Worm (Caenorhabditis elegans) whole organism, L1 larva: ENCODE data around the gene npp-5.

Experiments used
- C16A3.4 ChIP-seq: fragments of 150-350 bp; optimal IDR thresholded peaks from 2 replicates; lab custom pipeline; 2014; ENCODE audit warnings: missing biosample characterization, missing genetic modification characterization
- C34B4.2 ChIP-seq: sonication (generic microtip); optimal IDR thresholded peaks from 2 replicates; lab custom pipeline; 2017; ENCODE audit warnings: mild to moderate bottlenecking, missing genetic modification characterization, missing compliant biosample characterization
- Y116A8C.19 ChIP-seq: sonication (generic microtip); optimal IDR thresholded peaks from 2 replicates; lab custom pipeline; 2016; ENCODE audit warnings: missing compliant biosample characterization, missing genetic modification characterization, borderline replicate concordance
- aha-1 ChIP-seq: fragments of 150-350 bp; optimal IDR thresholded peaks from 2 replicates; lab custom pipeline; 2014; ENCODE audit warnings: missing biosample characterization, missing genetic modification characterization
- aly-2 ChIP-seq: fragments of 150-350 bp; optimal IDR thresholded peaks from 2 replicates; lab custom pipeline; 2014; ENCODE audit warnings: missing biosample characterization, missing genetic modification characterization
- ceh-8 ChIP-seq: fragments of 200-800 bp; sonication (Bioruptor generic); optimal IDR thresholded peaks from 2 replicates; lab custom pipeline; 2018; ENCODE audit warnings: mild to moderate bottlenecking, missing genetic modification characterization, moderate library complexity, missing compliant biosample characterization
- ceh-82 ChIP-seq, 3 experiments: fragments of 150-350 bp in 1 of 3; sonication (generic microtip) in 2 of 3; optimal IDR thresholded peaks; 2 replicates each; lab custom pipeline; 2014 to 2017; ENCODE audit warnings: missing biosample characterization in 3 of 3, missing genetic modification characterization in 3 of 3
- ceh-88 ChIP-seq: fragments of 200-800 bp; sonication (Bioruptor generic); IDR thresholded peaks from 2 replicates; pipeline ENCODE4 v1.3.6; 2022; ENCODE audit warnings: missing genetic modification characterization, missing compliant biosample characterization
- ceh-90 ChIP-seq: sonication (generic microtip); optimal IDR thresholded peaks from 2 replicates; lab custom pipeline; 2016; ENCODE audit warnings: missing genetic modification characterization, missing compliant biosample characterization
- ces-1 ChIP-seq: fragments of 150-350 bp; optimal IDR thresholded peaks from 2 replicates; lab custom pipeline; 2014; ENCODE audit warnings: missing biosample characterization, missing genetic modification reagents, missing genetic modification characterization
- dpl-1 ChIP-seq, 3 experiments: fragments of 150-350 bp in 2 of 3; sonication (generic microtip) in 1 of 3; optimal IDR thresholded peaks; 2 replicates each; lab custom pipeline; 2014 to 2017; ENCODE audit warnings: missing biosample characterization in 3 of 3, missing genetic modification characterization in 3 of 3, missing genetic modification reagents in 3 of 3
- dsc-1 ChIP-seq: sonication (generic microtip); optimal IDR thresholded peaks from 2 replicates; lab custom pipeline; 2016; ENCODE audit warnings: mild to moderate bottlenecking, missing genetic modification characterization, missing compliant biosample characterization
- efl-1 ChIP-seq, 4 experiments: fragments of 150-350 bp; optimal IDR thresholded peaks in 3 of 4; peaks in 1 of 4; 1 replicate in 1 of 4; 2 replicates in 3 of 4; lab custom pipeline; 2014; ENCODE audit warnings: missing biosample characterization in 2 of 4, missing genetic modification characterization in 2 of 4, missing genetic modification reagents in 2 of 4
- efl-3 ChIP-seq: fragments of 200-800 bp; sonication (Bioruptor generic); optimal IDR thresholded peaks from 2 replicates; lab custom pipeline; 2018; ENCODE audit warnings: mild to moderate bottlenecking, missing genetic modification characterization, missing compliant biosample characterization
- egl-13 ChIP-seq: sonication (generic microtip); optimal IDR thresholded peaks from 2 replicates; lab custom pipeline; 2016; ENCODE audit warnings: missing genotype, missing genetic modification reagents, missing genetic modification characterization, missing compliant biosample characterization
- egl-27 ChIP-seq, 2 experiments: fragments of 150-350 bp in 1 of 2; sonication (generic microtip); optimal IDR thresholded peaks; 3 replicates each; lab custom pipeline; 2017 to 2018; ENCODE audit warnings: missing biosample characterization in 2 of 2, missing genetic modification characterization in 2 of 2, missing genetic modification reagents in 2 of 2
- elt-2 ChIP-seq: sonication (generic microtip); optimal IDR thresholded peaks from 2 replicates; lab custom pipeline; 2016; ENCODE audit warnings: missing genetic modification characterization, mild to moderate bottlenecking, inconsistent platforms, missing compliant biosample characterization, missing genetic modification reagents
- ets-5 ChIP-seq: fragments of 200-800 bp; sonication (Bioruptor generic); IDR thresholded peaks from 2 replicates; pipeline ENCODE4 v1.3.6; 2022; ENCODE audit warnings: missing genetic modification characterization, missing compliant biosample characterization
- fos-1 ChIP-seq: fragments of 150-350 bp; optimal IDR thresholded peaks from 2 replicates; lab custom pipeline; 2014; ENCODE audit warnings: missing biosample characterization, missing genetic modification characterization
- hlh-17 ChIP-seq: fragments of 200-800 bp; sonication (Bioruptor generic); optimal IDR thresholded peaks from 2 replicates; lab custom pipeline; 2018; ENCODE audit warnings: missing genetic modification characterization, mild to moderate bottlenecking, missing compliant biosample characterization, moderate library complexity, borderline replicate concordance
- irx-1 ChIP-seq: sonication (generic microtip); optimal IDR thresholded peaks from 2 replicates; lab custom pipeline; 2016; ENCODE audit warnings: missing genetic modification characterization, missing compliant biosample characterization
- jun-1 ChIP-seq: fragments of 150-350 bp; optimal IDR thresholded peaks from 2 replicates; lab custom pipeline; 2014; ENCODE audit warnings: missing biosample characterization, missing genetic modification reagents, missing genetic modification characterization
- lin-13 ChIP-seq: fragments of 150-350 bp; optimal IDR thresholded peaks from 2 replicates; lab custom pipeline; 2014; ENCODE audit warnings: missing biosample characterization, missing genetic modification reagents, missing genetic modification characterization
- lin-14 ChIP-seq: fragments of 200-800 bp; sonication (Bioruptor generic); optimal IDR thresholded peaks from 2 replicates; lab custom pipeline; 2018; ENCODE audit warnings: mild to moderate bottlenecking, missing genetic modification characterization, moderate library complexity, missing compliant biosample characterization
- lin-15B ChIP-seq: fragments of 150-350 bp; sonication (generic microtip); optimal IDR thresholded peaks from 3 replicates; lab custom pipeline; 2014; ENCODE audit warnings: missing biosample characterization, missing genetic modification characterization
- lin-35 ChIP-seq, 2 experiments: fragments of 150-350 bp; optimal IDR thresholded peaks; 2 replicates each; lab custom pipeline; 2014; ENCODE audit warnings: missing biosample characterization in 2 of 2, missing genetic modification characterization in 2 of 2, missing genetic modification reagents in 2 of 2
- mab-9 ChIP-seq: fragments of 200-800 bp; sonication (Bioruptor generic); IDR thresholded peaks from 2 replicates; pipeline ENCODE4 v1.3.6; 2022; ENCODE audit warnings: missing genetic modification reagents, missing genetic modification characterization, missing compliant biosample characterization
- mdl-1 ChIP-seq, 2 experiments: fragments of 150-350 bp; optimal IDR thresholded peaks; 2 replicates each; lab custom pipeline; 2014 to 2017; ENCODE audit warnings: missing biosample characterization in 2 of 2, missing genetic modification characterization in 2 of 2, inconsistent platforms in 1 of 2
- mef-2 ChIP-seq: fragments of 150-350 bp; optimal IDR thresholded peaks from 2 replicates; lab custom pipeline; 2014; ENCODE audit warnings: missing biosample characterization, missing genetic modification characterization
- mep-1 ChIP-seq: fragments of 150-350 bp; optimal IDR thresholded peaks from 2 replicates; lab custom pipeline; 2014; ENCODE audit warnings: missing biosample characterization, missing genetic modification characterization
- nhr-11 ChIP-seq: fragments of 150-350 bp; optimal IDR thresholded peaks from 2 replicates; lab custom pipeline; 2014; ENCODE audit warnings: missing biosample characterization, missing genetic modification characterization
- nhr-12 ChIP-seq: sonication (generic microtip); optimal IDR thresholded peaks from 2 replicates; lab custom pipeline; 2017; ENCODE audit warnings: missing biosample characterization, missing genetic modification characterization
- nhr-19 ChIP-seq: fragments of 200-800 bp; sonication (Bioruptor generic); conservative IDR thresholded peaks from 2 replicates; pipeline ENCODE4 v1.3.6; 2022; ENCODE audit warnings: missing genetic modification characterization, missing compliant biosample characterization
- nhr-28 ChIP-seq: fragments of 150-350 bp; optimal IDR thresholded peaks from 2 replicates; lab custom pipeline; 2014; ENCODE audit warnings: missing biosample characterization, missing genetic modification characterization
- nhr-47 ChIP-seq: sonication (generic microtip); optimal IDR thresholded peaks from 2 replicates; lab custom pipeline; 2016; ENCODE audit warnings: mild to moderate bottlenecking, missing genetic modification characterization, moderate library complexity, missing compliant biosample characterization
- nhr-71 ChIP-seq: sonication (generic microtip); optimal IDR thresholded peaks from 2 replicates; lab custom pipeline; 2016; ENCODE audit warnings: mild to moderate bottlenecking, missing genetic modification characterization, moderate library complexity, missing compliant biosample characterization
- nhr-76 ChIP-seq: sonication (generic microtip); optimal IDR thresholded peaks from 2 replicates; lab custom pipeline; 2017; ENCODE audit warnings: missing biosample characterization, missing genetic modification characterization
- nhr-85 ChIP-seq: sonication (generic microtip); peaks from one replicate; lab custom pipeline; 2016; ENCODE audit warnings: missing genetic modification characterization, inconsistent platforms, missing compliant biosample characterization
- nhr-90 ChIP-seq: sonication (generic microtip); optimal IDR thresholded peaks from 2 replicates; lab custom pipeline; 2016; ENCODE audit warnings: mild to moderate bottlenecking, missing genetic modification characterization, missing compliant biosample characterization; ENCODE audit not compliant: poor library complexity
- pag-3 ChIP-seq: sonication (generic microtip); optimal IDR thresholded peaks from 2 replicates; lab custom pipeline; 2017; ENCODE audit warnings: missing genetic modification characterization, mild to moderate bottlenecking, missing compliant biosample characterization, antibody characterized with exemption, borderline replicate concordance; ENCODE audit not compliant: insufficient read depth
- pqm-1 ChIP-seq: sonication (generic microtip); optimal IDR thresholded peaks from 3 replicates; lab custom pipeline; 2017; ENCODE audit warnings: missing biosample characterization, missing genetic modification characterization
- rnt-1 ChIP-seq: sonication (generic microtip); optimal IDR thresholded peaks from 2 replicates; lab custom pipeline; 2016; ENCODE audit warnings: mild to moderate bottlenecking, missing genetic modification characterization, moderate library complexity, missing compliant biosample characterization
- skn-1 ChIP-seq: fragments of 150-350 bp; optimal IDR thresholded peaks from 2 replicates; lab custom pipeline; 2014; ENCODE audit warnings: missing biosample characterization, missing genetic modification characterization
- snpc-4 ChIP-seq: fragments of 150-350 bp; optimal IDR thresholded peaks from 2 replicates; lab custom pipeline; 2014; ENCODE audit warnings: missing biosample characterization, missing genetic modification characterization
- snu-23 ChIP-seq: sonication (generic microtip); optimal IDR thresholded peaks from 2 replicates; lab custom pipeline; 2016; ENCODE audit warnings: missing genetic modification characterization, missing compliant biosample characterization
- sox-4 ChIP-seq: sonication (generic microtip); optimal IDR thresholded peaks from 2 replicates; lab custom pipeline; 2016; ENCODE audit warnings: missing genetic modification characterization, missing compliant biosample characterization
- sptf-1 ChIP-seq: fragments of 150-350 bp; optimal IDR thresholded peaks from 2 replicates; lab custom pipeline; 2014; ENCODE audit warnings: missing biosample characterization, missing genetic modification characterization
- sup-37 ChIP-seq: fragments of 200-800 bp; sonication (Bioruptor generic); optimal IDR thresholded peaks from 2 replicates; lab custom pipeline; 2018; ENCODE audit warnings: mild to moderate bottlenecking, missing genetic modification characterization, missing compliant biosample characterization
- swsn-7 ChIP-seq: sonication (generic microtip); optimal IDR thresholded peaks from 2 replicates; lab custom pipeline; 2016; ENCODE audit warnings: missing genetic modification characterization, missing compliant biosample characterization
- tlp-1 ChIP-seq: fragments of 150-350 bp; optimal IDR thresholded peaks from 2 replicates; lab custom pipeline; 2014; ENCODE audit warnings: missing biosample characterization, missing genetic modification characterization
- unc-98 ChIP-seq: fragments of 200-800 bp; sonication (Bioruptor generic); IDR thresholded peaks from 2 replicates; pipeline ENCODE4 v1.3.6; 2022; ENCODE audit warnings: missing genetic modification characterization, missing compliant biosample characterization
- xbp-1 ChIP-seq: sonication (generic microtip); optimal IDR thresholded peaks from 2 replicates; lab custom pipeline; 2016; ENCODE audit warnings: missing genetic modification characterization, missing compliant biosample characterization
- zag-1 ChIP-seq: fragments of 150-350 bp; optimal IDR thresholded peaks from 2 replicates; lab custom pipeline; 2014; ENCODE audit warnings: missing biosample characterization, missing genetic modification characterization

npp-5 gene

ce11 chrII:11547254-11547687, 52.3 kb downstream of the npp-5 start, which contains the start of gene F54D5.7 (continued):
- TF ChIP-seq lin-14, result peak; percentile 61
- TF ChIP-seq skn-1, result peak; percentile 90
- peak; percentile 23 for TF ChIP-seq C16A3.4 (tag; lab: Kevin White, UChicago)
- TF ChIP-seq lin-13 (GFP tag; lab: Kevin White, UChicago), result peak; percentile 22
- TF ChIP-seq snpc-4 (tag; lab: Kevin White, UChicago), result peak; percentile 19
- no peak for TF ChIP-seq ces-1 (GFP tag; lab: Kevin White, UChicago)
- no peak for TF ChIP-seq ceh-88 (GFP tag; lab: Robert Waterston, UW)
- TF ChIP-seq sox-4, result no peak
- peak; percentile 30 for TF ChIP-seq irx-1 (tag; lab: Kevin White, UChicago)
- peak; percentile 89 for TF ChIP-seq aly-2 (tag; lab: Kevin White, UChicago)
- TF ChIP-seq unc-98, result no peak
- TF ChIP-seq C34B4.2 (tag; lab: Kevin White, UChicago), result no peak
- peak in 1 of 2 experiments; percentile 59 for TF ChIP-seq lin-35 (GFP tag; optimal IDR thresholded peaks at IDR 0.05; lab: Kevin White, UChicago)
- no peak for TF ChIP-seq ceh-8 (GFP tag; lab: Kevin White, UChicago)
- TF ChIP-seq xbp-1, result peak; percentile 49
- TF ChIP-seq egl-13 (tag; lab: Kevin White, UChicago), result no peak
- TF ChIP-seq nhr-11 (tag; lab: Kevin White, UChicago), result no peak
- TF ChIP-seq pqm-1 (tag; lab: Kevin White, UChicago), result no peak
- no peak for TF ChIP-seq ceh-82 (tag; optimal IDR thresholded peaks at IDR 0.05; lab: Kevin White, UChicago)
- peak; percentile 67 for TF ChIP-seq swsn-7 (tag; lab: Kevin White, UChicago)
- peak; percentile 52 for TF ChIP-seq elt-2
- TF ChIP-seq mef-2 (tag; lab: Kevin White, UChicago), result no peak
- no peak for TF ChIP-seq efl-3 (GFP tag; lab: Kevin White, UChicago)
- no peak for TF ChIP-seq jun-1 (tag; lab: Kevin White, UChicago)
- no peak for TF ChIP-seq nhr-12 (tag; lab: Kevin White, UChicago)
- TF ChIP-seq hlh-17 (GFP tag; lab: Kevin White, UChicago), result no peak
- peak; percentile 91 for TF ChIP-seq nhr-85 (tag; lab: Kevin White, UChicago)
- no peak for TF ChIP-seq Y116A8C.19
- TF ChIP-seq sup-37 (GFP tag; lab: Kevin White, UChicago), result no peak
- peak; percentile 65 for TF ChIP-seq nhr-19 (GFP tag; lab: Robert Waterston, UW)
- TF ChIP-seq snu-23 (GFP tag; lab: Kevin White, UChicago), result peak; percentile 77
- no peak for TF ChIP-seq egl-27 (tag; optimal IDR thresholded peaks at IDR 0.05; lab: Kevin White, UChicago)
- TF ChIP-seq mab-9 (GFP tag; lab: Robert Waterston, UW), result no peak
- TF ChIP-seq nhr-28, result no peak
- TF ChIP-seq nhr-76 (tag; lab: Kevin White, UChicago), result no peak
- peak; percentile 57 for TF ChIP-seq nhr-47 (tag; lab: Kevin White, UChicago)
- TF ChIP-seq fos-1 (tag; lab: Kevin White, UChicago), result no peak
- TF ChIP-seq efl-1 (optimal IDR thresholded peaks at IDR 0.05; lab: Kevin White, UChicago), result peak; percentile 8 to 14
- TF ChIP-seq efl-1 (GFP tag; optimal IDR thresholded peaks at IDR 0.05 in 1 of 2; lab: Kevin White, UChicago), result peak in 1 of 2 experiments; percentile 89
- TF ChIP-seq lin-15B (tag; lab: Kevin White, UChicago), result no peak
- TF ChIP-seq rnt-1 (tag; lab: Kevin White, UChicago), result peak; percentile 34
- no peak for TF ChIP-seq ceh-90 (tag; lab: Kevin White, UChicago)
- no peak for TF ChIP-seq tlp-1 (tag; lab: Kevin White, UChicago)
- TF ChIP-seq ets-5, result no peak
- TF ChIP-seq dpl-1 (GFP tag; optimal IDR thresholded peaks at IDR 0.05; lab: Kevin White, UChicago), result peak; percentile 26 to 39 (median 38)
- TF ChIP-seq sptf-1 (tag; lab: Kevin White, UChicago), result no peak
- peak in 1 of 2 experiments; percentile 93 for TF ChIP-seq mdl-1 (tag; optimal IDR thresholded peaks at IDR 0.05; lab: Kevin White, UChicago)
- TF ChIP-seq nhr-90 (tag; lab: Kevin White, UChicago), result peak; percentile 70
- TF ChIP-seq mep-1, result peak; percentile 92
- TF ChIP-seq zag-1, result no peak
- no peak for TF ChIP-seq aha-1 (tag; lab: Kevin White, UChicago)
- peak; percentile 32 for TF ChIP-seq pag-3 (tag; lab: Kevin White, UChicago)
- peak; percentile 37 for TF ChIP-seq dsc-1
- peak; percentile 82 for TF ChIP-seq nhr-71 (tag; lab: Kevin White, UChicago)
